Fruit fly (Drosophila melanogaster) whole organism, embryonic: ENCODE data around the gene CG7365.

Source experiments
- ATbp ChIP-seq: fragments of 200-800 bp; sonication (Bioruptor generic); optimal IDR thresholded peaks from 2 replicates; lab custom pipeline; 2017; ENCODE audit warnings: missing biosample characterization, mild to moderate bottlenecking, missing genetic modification characterization, missing genetic modification reagents
- Atf-2 ChIP-seq: fragments of 200-800 bp; sonication (Bioruptor generic); optimal IDR thresholded peaks from 2 replicates; lab custom pipeline; 2016; ENCODE audit warnings: missing biosample characterization, missing genetic modification characterization
- Atf3 ChIP-seq: fragments of 200-800 bp; sonication (Bioruptor generic); optimal IDR thresholded peaks from 3 replicates; lab custom pipeline; 2016; ENCODE audit warnings: missing biosample characterization, missing genetic modification characterization
- B-H1 ChIP-seq: fragments of 200-800 bp; sonication (Bioruptor generic); IDR thresholded peaks from 3 replicates; pipeline ENCODE4 v1.3.6; 2022; ENCODE audit warnings: missing biosample characterization, missing genetic modification characterization
- Blimp-1 ChIP-seq: fragments of 200-800 bp; sonication (Bioruptor generic); optimal IDR thresholded peaks from 3 replicates; lab custom pipeline; 2018; ENCODE audit warnings: missing biosample characterization, missing genetic modification characterization, mild to moderate bottlenecking, moderate library complexity, missing genetic modification reagents
- CG1024 ChIP-seq: fragments of 200-800 bp; sonication (Bioruptor generic); IDR thresholded peaks from 2 replicates; pipeline ENCODE4 v1.3.6; 2022; ENCODE audit warnings: missing biosample characterization, missing genetic modification characterization
- CG10654 ChIP-seq: fragments of 200-800 bp; sonication (Bioruptor generic); optimal IDR thresholded peaks from 2 replicates; lab custom pipeline; 2016; ENCODE audit warnings: missing biosample characterization, missing genetic modification characterization
- CG11695 ChIP-seq: fragments of 200-800 bp; sonication (Bioruptor generic); IDR thresholded peaks from 3 replicates; pipeline ENCODE4 v1.3.6; 2022; ENCODE audit warnings: missing biosample characterization, missing genetic modification characterization
- CG13894 ChIP-seq: fragments of 200-800 bp; sonication (Bioruptor generic); optimal IDR thresholded peaks from 3 replicates; lab custom pipeline; 2018; ENCODE audit warnings: missing biosample characterization, mild to moderate bottlenecking, missing genetic modification characterization, moderate library complexity
- CG14441 ChIP-seq: fragments of 200-800 bp; sonication (Bioruptor generic); IDR thresholded peaks from 2 replicates; pipeline ENCODE4 v1.3.6; 2022; ENCODE audit warnings: missing biosample characterization, missing genetic modification characterization
- CG14710 ChIP-seq: fragments of 200-800 bp; sonication (Bioruptor generic); optimal IDR thresholded peaks from 3 replicates; lab custom pipeline; 2019; ENCODE audit warnings: missing biosample characterization, mild to moderate bottlenecking, missing genetic modification characterization, moderate library complexity
- CG1529 ChIP-seq: fragments of 200-800 bp; sonication (Bioruptor generic); optimal IDR thresholded peaks from 3 replicates; lab custom pipeline; 2018; ENCODE audit warnings: missing biosample characterization, missing genetic modification characterization
- CG15514 ChIP-seq: fragments of 200-800 bp; sonication (Bioruptor generic); optimal IDR thresholded peaks from 3 replicates; lab custom pipeline; 2017; ENCODE audit warnings: missing biosample characterization, missing genetic modification characterization, mild to moderate bottlenecking, moderate library complexity, missing genetic modification reagents
- CG16779 ChIP-seq: fragments of 200-800 bp; sonication (Bioruptor generic); IDR thresholded peaks from 2 replicates; pipeline ENCODE4 v1.3.6; 2022; ENCODE audit warnings: missing biosample characterization, missing genetic modification characterization
- CG17802 ChIP-seq: fragments of 200-800 bp; sonication (Bioruptor generic); optimal IDR thresholded peaks from 2 replicates; lab custom pipeline; 2018; ENCODE audit warnings: missing biosample characterization, mild to moderate bottlenecking, missing genetic modification characterization, moderate library complexity
- CG18262 ChIP-seq: fragments of 200-800 bp; optimal IDR thresholded peaks from 3 replicates; lab custom pipeline; 2019; ENCODE audit warnings: missing biosample characterization, mild to moderate bottlenecking, missing genetic modification characterization, moderate library complexity
- CG4282 ChIP-seq: fragments of 200-800 bp; sonication (Bioruptor generic); optimal IDR thresholded peaks from 2 replicates; lab custom pipeline; 2016; ENCODE audit warnings: missing biosample characterization, missing genetic modification characterization
- CG8281 ChIP-seq: fragments of 200-800 bp; sonication (Bioruptor generic); optimal IDR thresholded peaks from 2 replicates; lab custom pipeline; 2018; ENCODE audit warnings: missing biosample characterization, mild to moderate bottlenecking, missing genetic modification characterization, moderate library complexity
- CG9797 ChIP-seq: fragments of 200-800 bp; sonication (Bioruptor generic); optimal IDR thresholded peaks from 3 replicates; lab custom pipeline; 2018; ENCODE audit warnings: missing biosample characterization, mild to moderate bottlenecking, missing genetic modification characterization
- CTCF ChIP-seq: fragments of 200-800 bp; sonication (Bioruptor generic); optimal IDR thresholded peaks from 2 replicates; lab custom pipeline; 2017; ENCODE audit warnings: missing biosample characterization, mild to moderate bottlenecking, missing genetic modification characterization, moderate library complexity
- Dek ChIP-seq: fragments of 200-800 bp; sonication (Bioruptor generic); optimal IDR thresholded peaks from 3 replicates; lab custom pipeline; 2019; ENCODE audit warnings: missing biosample characterization, mild to moderate bottlenecking, missing genetic modification characterization, moderate library complexity
- Dip2 ChIP-seq: fragments of 200-800 bp; sonication (Bioruptor generic); IDR thresholded peaks from 2 replicates; pipeline ENCODE4 v1.3.6; 2022; ENCODE audit warnings: missing biosample characterization, missing genetic modification characterization
- ERR ChIP-seq: fragments of 200-800 bp; sonication (Bioruptor generic); optimal IDR thresholded peaks from 2 replicates; lab custom pipeline; 2016; ENCODE audit warnings: missing biosample characterization, missing genetic modification characterization
- HLH54F ChIP-seq: fragments of 200-800 bp; sonication (Bioruptor generic); optimal IDR thresholded peaks from 3 replicates; lab custom pipeline; 2016; ENCODE audit warnings: missing biosample characterization, missing genetic modification characterization
- HmgZ ChIP-seq: fragments of 200-800 bp; sonication (Bioruptor generic); optimal IDR thresholded peaks from 2 replicates; lab custom pipeline; 2018; ENCODE audit warnings: missing biosample characterization, mild to moderate bottlenecking, missing genetic modification characterization
- Hr3 ChIP-seq: fragments of 200-800 bp; sonication (Bioruptor generic); optimal IDR thresholded peaks from 3 replicates; lab custom pipeline; 2016; ENCODE audit warnings: missing biosample characterization, missing genetic modification characterization
- Kr ChIP-seq: fragments of 200-800 bp; sonication (Bioruptor generic); optimal IDR thresholded peaks from 2 replicates; lab custom pipeline; 2017; ENCODE audit warnings: missing biosample characterization, mild to moderate bottlenecking, missing genetic modification characterization
- Rfx ChIP-seq: fragments of 200-800 bp; sonication (Bioruptor generic); IDR thresholded peaks from 2 replicates; pipeline ENCODE4 v1.3.6; 2022; ENCODE audit warnings: missing biosample characterization, missing genetic modification characterization
- Sin3A ChIP-seq: fragments of >200 bp; optimal IDR thresholded peaks from 2 replicates; lab custom pipeline; 2018
- Usf ChIP-seq: fragments of 200-800 bp; sonication (Bioruptor generic); optimal IDR thresholded peaks from 2 replicates; lab custom pipeline; 2017; ENCODE audit warnings: missing genotype, missing biosample characterization, missing genetic modification characterization
- Vsx1 ChIP-seq: fragments of 200-800 bp; sonication (Bioruptor generic); optimal IDR thresholded peaks from 2 replicates; lab custom pipeline; 2017; ENCODE audit warnings: missing biosample characterization, mild to moderate bottlenecking, missing genetic modification characterization, missing genetic modification reagents
- Xrp1 ChIP-seq: fragments of 200-800 bp; sonication (Bioruptor generic); IDR thresholded peaks from 2 replicates; pipeline ENCODE4 v1.3.6; 2022; ENCODE audit warnings: missing biosample characterization, missing genetic modification characterization
- ab ChIP-seq: fragments of 200-800 bp; sonication (Bioruptor generic); optimal IDR thresholded peaks from 2 replicates; lab custom pipeline; 2016; ENCODE audit warnings: missing biosample characterization, missing genetic modification characterization
- bowl ChIP-seq: fragments of 200-800 bp; sonication (Bioruptor generic); IDR thresholded peaks from 2 replicates; pipeline ENCODE4 v1.3.6; 2022; ENCODE audit warnings: missing biosample characterization, missing genetic modification characterization
- danr ChIP-seq: fragments of 200-800 bp; sonication (Bioruptor generic); IDR thresholded peaks from 2 replicates; pipeline ENCODE4 v1.3.6; 2022; ENCODE audit warnings: missing biosample characterization, missing genetic modification characterization
- dati ChIP-seq: fragments of 200-800 bp; sonication (Bioruptor generic); IDR thresholded peaks from 2 replicates; pipeline ENCODE4 v1.3.6; 2022; ENCODE audit warnings: missing biosample characterization, missing genetic modification characterization
- eyg ChIP-seq: fragments of 200-800 bp; sonication (Bioruptor generic); optimal IDR thresholded peaks from 3 replicates; lab custom pipeline; 2016; ENCODE audit warnings: missing biosample characterization, missing genetic modification characterization
- fd102C ChIP-seq: fragments of 200-800 bp; sonication (Bioruptor generic); optimal IDR thresholded peaks from 2 replicates; lab custom pipeline; 2018; ENCODE audit warnings: missing biosample characterization, mild to moderate bottlenecking, missing genetic modification characterization, moderate library complexity
- gcm ChIP-seq: fragments of 200-800 bp; sonication (Bioruptor generic); optimal IDR thresholded peaks from 2 replicates; lab custom pipeline; 2019; ENCODE audit warnings: missing biosample characterization, mild to moderate bottlenecking, missing genetic modification characterization, moderate library complexity
- gem ChIP-seq: fragments of 200-800 bp; sonication (Bioruptor generic); optimal IDR thresholded peaks from 2 replicates; lab custom pipeline; 2019; ENCODE audit warnings: missing biosample characterization, mild to moderate bottlenecking, missing genetic modification characterization, moderate library complexity
- her ChIP-seq: fragments of 200-800 bp; sonication (Bioruptor generic); optimal IDR thresholded peaks from 2 replicates; lab custom pipeline; 2016; ENCODE audit warnings: missing biosample characterization, missing genetic modification characterization
- hkb ChIP-seq, 2 experiments: fragments of 200-800 bp in 1 of 2; fragments of >200 bp in 1 of 2; sonication (Bioruptor generic) in 1 of 2; IDR thresholded peaks in 1 of 2; optimal IDR thresholded peaks in 1 of 2; 2 replicates each; pipeline versions ENCODE4 v1.3.6 to Lab custom; 2017 to 2022; ENCODE audit warnings: missing biosample characterization in 1 of 2, missing genetic modification characterization in 1 of 2
- klu ChIP-seq: fragments of 200-800 bp; sonication (Bioruptor generic); IDR thresholded peaks from 2 replicates; pipeline ENCODE4 v1.3.6; 2022; ENCODE audit warnings: missing biosample characterization, missing genetic modification characterization
- lov ChIP-seq, 2 experiments: fragments of 200-800 bp in 1 of 2; fragments of >200 bp in 1 of 2; sonication (Bioruptor generic) in 1 of 2; IDR thresholded peaks in 1 of 2; optimal IDR thresholded peaks in 1 of 2; 2 replicates in 1 of 2; 3 replicates in 1 of 2; pipeline versions ENCODE4 v1.3.6 to Lab custom; 2017 to 2022; ENCODE audit warnings: missing biosample characterization in 1 of 2, missing genetic modification characterization in 1 of 2
- nerfin-1 ChIP-seq: fragments of 200-800 bp; sonication (Bioruptor generic); optimal IDR thresholded peaks from 3 replicates; lab custom pipeline; 2019; ENCODE audit warnings: missing biosample characterization, mild to moderate bottlenecking, missing genetic modification characterization, moderate library complexity
- peb ChIP-seq: fragments of 200-800 bp; sonication (Bioruptor generic); IDR thresholded peaks from 2 replicates; pipeline ENCODE4 v1.3.6; 2022; ENCODE audit warnings: missing biosample characterization, missing genetic modification characterization
- sc ChIP-seq, 3 experiments: fragments of >200 bp in 2 of 3; fragments of 200-800 bp in 1 of 3; sonication (Bioruptor generic) in 1 of 3; optimal IDR thresholded peaks; 2 replicates in 2 of 3; 3 replicates in 1 of 3; lab custom pipeline; 2017; ENCODE audit warnings: mild to moderate bottlenecking in 1 of 3, missing biosample characterization in 1 of 3, missing genetic modification characterization in 1 of 3, missing genetic modification reagents in 1 of 3
- tin ChIP-seq: fragments of 200-800 bp; sonication (Bioruptor generic); optimal IDR thresholded peaks from 3 replicates; lab custom pipeline; 2016; ENCODE audit warnings: missing biosample characterization, missing genetic modification characterization
- trem ChIP-seq: fragments of 200-800 bp; optimal IDR thresholded peaks from 3 replicates; lab custom pipeline; 2019; ENCODE audit warnings: missing biosample characterization, mild to moderate bottlenecking, missing genetic modification characterization, moderate library complexity
- vvl ChIP-seq: fragments of 200-800 bp; sonication (Bioruptor generic); IDR thresholded peaks from 2 replicates; pipeline ENCODE4 v1.3.6; 2022; ENCODE audit warnings: missing biosample characterization, missing genetic modification characterization

The CG7365 gene

dm6 chr3L:20129032-20129431, 1.9 kb upstream of the CG7365 start, which contains the start of gene gig (continued):
- TF ChIP-seq B-H1 (no peak), CG15514 (GFP tag; lab: Kevin White, UChicago) (peak; percentile 70), Dip2 (GFP tag; lab: Robert Waterston, UW) (no peak), CG13894 (no peak), Usf (GFP tag; lab: Kevin White, UChicago) (no peak), Xrp1 (GFP tag; lab: Robert Waterston, UW) (no peak), Rfx (GFP tag; lab: Robert Waterston, UW) (no peak), tin (GFP tag; lab: Kevin White, UChicago) (no peak), Sin3A (lab: Kevin White, UChicago) (peak; percentile 7), lov (optimal IDR thresholded peaks at IDR 0.05; lab: Kevin White, UChicago) (no peak), lov (GFP tag; IDR thresholded peaks at IDR 0.05; lab: Robert Waterston, UW) (no peak), fd102C (no peak), Vsx1 (GFP tag; lab: Kevin White, UChicago) (no peak), danr (GFP tag; lab: Robert Waterston, UW) (no peak), trem (tag; lab: Kevin White, UChicago) (no peak), CG4282 (GFP tag; lab: Kevin White, UChicago) (no peak), Kr (GFP tag; lab: Kevin White, UChicago) (no peak)

- TF ChIP-seq peb (GFP tag; lab: Robert Waterston, UW) = no peak
- no peak for TF ChIP-seq dati (GFP tag; lab: Robert Waterston, UW)
- TF ChIP-seq HmgZ (tag; lab: Kevin White, UChicago) = no peak
- TF ChIP-seq vvl = 0 out of 2 replicates have a peak, but pooled peaks have one; percentile 22
- TF ChIP-seq lov (optimal IDR thresholded peaks at IDR 0.05; lab: Kevin White, UChicago) = no peak
- TF ChIP-seq lov (GFP tag; IDR thresholded peaks at IDR 0.05; lab: Robert Waterston, UW) = no peak
- TF ChIP-seq ab (GFP tag; lab: Kevin White, UChicago) = no peak
- no peak for TF ChIP-seq HLH54F (GFP tag; lab: Kevin White, UChicago)
- TF ChIP-seq Blimp-1 (GFP tag; lab: Kevin White, UChicago) = peak; percentile 95
- no peak for TF ChIP-seq klu (GFP tag; lab: Robert Waterston, UW)
- TF ChIP-seq nerfin-1 = no peak
- TF ChIP-seq CG14710 (tag; lab: Kevin White, UChicago) = no peak
- TF ChIP-seq Hr3 (GFP tag; lab: Kevin White, UChicago) = no peak
- no peak for TF ChIP-seq CG10654 (GFP tag; lab: Kevin White, UChicago)
- TF ChIP-seq CG14441 = no peak
- TF ChIP-seq ERR = no peak
- TF ChIP-seq CG18262 = no peak
- no peak for TF ChIP-seq sc (optimal IDR thresholded peaks at IDR 0.05; lab: Kevin White, UChicago)
- no peak for TF ChIP-seq sc (GFP tag; optimal IDR thresholded peaks at IDR 0.05; lab: Kevin White, UChicago)
- TF ChIP-seq CG17802 (tag; lab: Kevin White, UChicago) = no peak
- TF ChIP-seq CG1529 = no peak
- no peak for TF ChIP-seq Dek (tag; lab: Kevin White, UChicago)
- TF ChIP-seq CG9797 (GFP tag; lab: Kevin White, UChicago) = no peak
- TF ChIP-seq hkb (optimal IDR thresholded peaks at IDR 0.05; lab: Kevin White, UChicago) = no peak
- TF ChIP-seq hkb (GFP tag; IDR thresholded peaks at IDR 0.05; lab: Robert Waterston, UW) = no peak
- no peak for TF ChIP-seq Atf3
- TF ChIP-seq gem (tag; lab: Kevin White, UChicago) = no peak
- TF ChIP-seq gcm (GFP tag; lab: Kevin White, UChicago) = no peak
- no peak for TF ChIP-seq her (GFP tag; lab: Kevin White, UChicago)
- no peak for TF ChIP-seq CG1024 (GFP tag; lab: Robert Waterston, UW)
- TF ChIP-seq ATbp (GFP tag; lab: Kevin White, UChicago) = no peak
- TF ChIP-seq bowl (GFP tag; lab: Robert Waterston, UW) = 0 out of 2 replicates have a peak, but pooled peaks have one; percentile 32
- TF ChIP-seq eyg (GFP tag; lab: Kevin White, UChicago) = no peak
- TF ChIP-seq CTCF = no peak
- TF ChIP-seq CG15514 (GFP tag; lab: Kevin White, UChicago) = peak; percentile 78
- no peak for TF ChIP-seq Atf-2 (GFP tag; lab: Kevin White, UChicago)
- no peak for TF ChIP-seq CG8281 (tag; lab: Kevin White, UChicago)
- no peak for TF ChIP-seq CG11695 (GFP tag; lab: Robert Waterston, UW)
- no peak for TF ChIP-seq CG16779 (GFP tag; lab: Robert Waterston, UW)
Measured at dm6 chr3L:20126106-20126505, 1.1 kb downstream of the CG7365 start.
